Worm (Caenorhabditis elegans): Measurements from ENCODE around the gene clec-263.

- TF ChIP-seq ctbp-1 (GFP tag; IDR thresholded peaks at IDR 0.05) (no peak), egl-27 (tag; optimal IDR thresholded peaks at IDR 0.05) (no peak), sdz-12 (GFP tag; optimal IDR thresholded peaks at IDR 0.05) (no peak), lsy-2 (tag; optimal IDR thresholded peaks at IDR 0.05) (no peak), mdt-29 (GFP tag; IDR thresholded peaks at IDR 0.05) (no peak), dpl-1 (GFP tag; optimal IDR thresholded peaks at IDR 0.05) (no peak), zfp-3 (GFP tag; conservative IDR thresholded peaks at IDR 0.05) (no peak), lin-13 (GFP tag; optimal IDR thresholded peaks at IDR 0.05) (no peak), pqm-1 (tag; optimal IDR thresholded peaks at IDR 0.05) (no peak), unc-130 (GFP tag; optimal IDR thresholded peaks at IDR 0.05) (no peak), fkh-10 (GFP tag; optimal IDR thresholded peaks at IDR 0.05) (no peak)
These were observed 30.3 kb downstream of the clec-263 start, which contains the start of gene ttr-57 for ce11 chrV:20604606-20605155.

All from whole organism, L4 larva.